Worm (Caenorhabditis elegans) whole organism, L2 larva: Measurements from ENCODE around the gene ZC404.2.

Experiments used
- ama-1 ChIP-seq: fragments of 150-350 bp; optimal IDR thresholded peaks from 2 replicates; lab custom pipeline; 2018; ENCODE audit warnings: inconsistent platforms
- fos-1 ChIP-seq: fragments of 150-350 bp; optimal IDR thresholded peaks from 2 replicates; lab custom pipeline; 2014; ENCODE audit warnings: missing biosample characterization, missing genetic modification characterization
- lin-11 ChIP-seq: fragments of 150-350 bp; sonication (generic microtip); optimal IDR thresholded peaks from 2 replicates; lab custom pipeline; 2014; ENCODE audit warnings: missing biosample characterization, missing genetic modification characterization, inconsistent platforms, mixed read lengths
- nhr-237 ChIP-seq: fragments of 150-350 bp; optimal IDR thresholded peaks from 2 replicates; lab custom pipeline; 2014; ENCODE audit warnings: missing biosample characterization, missing genetic modification characterization
- snpc-4 ChIP-seq: fragments of 150-350 bp; optimal IDR thresholded peaks from 2 replicates; lab custom pipeline; 2014; ENCODE audit warnings: missing biosample characterization, missing genetic modification characterization

- TF ChIP-seq nhr-237 (tag; lab: Kevin White, UChicago) (no peak), fos-1 (no peak), ama-1 (lab: Kevin White, UChicago) (no peak), lin-11 (tag; lab: Kevin White, UChicago) (no peak), snpc-4 (tag; lab: Kevin White, UChicago) (no peak)
Measured at ce11 chrV:6782260-6782659, 5.5 kb upstream of the ZC404.2 start.
